Worm (Caenorhabditis elegans) whole organism, L4/young adult: ENCODE data around the gene cutl-27.

Source experiments
- W03F9.2 ChIP-seq: fragments of 150-350 bp; optimal IDR thresholded peaks from 2 replicates; lab custom pipeline; 2014; ENCODE audit warnings: missing biosample characterization, missing genetic modification characterization
- him-1 ChIP-seq: sonication (generic microtip); optimal IDR thresholded peaks from 2 replicates; lab custom pipeline; 2016; ENCODE audit warnings: missing genotype, missing genetic modification reagents, missing genetic modification characterization, missing compliant biosample characterization

ce11 chrIV:11854777-11855176, 23.6 kb upstream of the cutl-27 start, which contains the start of gene tag-30:
- no peak for TF ChIP-seq him-1 (tag; lab: Kevin White, UChicago)
- peak; percentile 50 for TF ChIP-seq W03F9.2
